Worm (Caenorhabditis elegans): ENCODE data around the gene Y73B6BL.23.

DNA sequence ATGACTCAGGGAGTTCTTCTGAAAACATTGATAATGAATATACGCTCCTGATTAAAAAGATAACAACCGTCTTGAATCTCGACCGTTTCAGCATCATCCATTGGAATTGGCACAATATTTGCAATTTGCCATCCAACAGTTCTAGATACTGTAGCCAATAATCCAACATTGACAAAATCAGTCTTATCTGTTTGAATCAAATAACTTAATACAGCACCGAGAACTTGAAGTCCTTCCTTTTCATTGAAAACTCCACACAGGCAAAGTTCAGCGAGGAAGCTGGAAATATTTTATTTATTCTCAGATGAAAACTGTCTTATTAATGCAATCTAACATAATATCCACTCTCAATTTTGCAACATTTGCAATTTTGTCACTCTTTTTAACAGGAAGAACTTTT, 46.6 kb downstream of the Y73B6BL.23 start:
- TF ChIP-seq T22C8.4 (GFP tag; IDR thresholded peaks at IDR 0.05) (no peak), med-1 (GFP tag; optimal IDR thresholded peaks at IDR 0.05; ENCODE audit: insufficient read depth) (no peak), tab-1 (GFP tag; IDR thresholded peaks at IDR 0.05) (no peak), flt-1 (GFP tag; IDR thresholded peaks at IDR 0.05) (no peak), cog-1 (tag; optimal IDR thresholded peaks at IDR 0.05) (no peak)

Measured in whole organism, midembryonic.